Worm (Caenorhabditis elegans) whole organism, L4/young adult: ENCODE data around the gene pch-2.

Experiments
- W03F9.2 ChIP-seq: fragments of 150-350 bp; optimal IDR thresholded peaks from 2 replicates; lab custom pipeline; 2014; ENCODE audit warnings: missing biosample characterization, missing genetic modification characterization
- him-1 ChIP-seq: sonication (generic microtip); optimal IDR thresholded peaks from 2 replicates; lab custom pipeline; 2016; ENCODE audit warnings: missing genotype, missing genetic modification reagents, missing genetic modification characterization, missing compliant biosample characterization

ce11 chrII:8180281-8180680, 22.1 kb downstream of the pch-2 start, which contains the start of gene T05C12.4:
- no peak for TF ChIP-seq him-1
- TF ChIP-seq W03F9.2 (tag; lab: Kevin White, UChicago): no peak
